Worm (Caenorhabditis elegans) whole organism, young adult: Measurements from ENCODE around the gene gfm-1.

Source experiments
- F10E7.11 ChIP-seq: sonication (generic microtip); optimal IDR thresholded peaks from 2 replicates; lab custom pipeline; 2017; ENCODE audit warnings: mild to moderate bottlenecking, missing genetic modification characterization, moderate library complexity, missing compliant biosample characterization
- F49E8.2 ChIP-seq: sonication (generic microtip); optimal IDR thresholded peaks from 3 replicates; lab custom pipeline; 2017; ENCODE audit warnings: missing genetic modification characterization, mild to moderate bottlenecking, missing compliant biosample characterization, antibody characterized with exemption, moderate library complexity; ENCODE audit not compliant: insufficient read depth
- dpl-1 ChIP-seq: fragments of 150-350 bp; optimal IDR thresholded peaks from 2 replicates; lab custom pipeline; 2014; ENCODE audit warnings: missing biosample characterization, missing genetic modification reagents, missing genetic modification characterization
- nfya-1 ChIP-seq: sonication (generic microtip); optimal IDR thresholded peaks from 2 replicates; lab custom pipeline; 2017; ENCODE audit warnings: antibody characterized with exemption, missing compliant biosample characterization, missing genetic modification characterization, borderline replicate concordance; ENCODE audit not compliant: insufficient read depth
- zfh-2 ChIP-seq: fragments of 200-800 bp; sonication (Bioruptor generic); conservative IDR thresholded peaks from 2 replicates; pipeline ENCODE4 v1.3.6; 2022; ENCODE audit warnings: missing genetic modification reagents, missing genetic modification characterization, missing compliant biosample characterization

- TF ChIP-seq nfya-1 = no peak
- no peak for TF ChIP-seq F49E8.2 (tag; lab: Kevin White, UChicago)
- TF ChIP-seq F10E7.11 (tag; lab: Kevin White, UChicago) = no peak
- TF ChIP-seq dpl-1 (GFP tag; lab: Kevin White, UChicago) = no peak
- no peak for TF ChIP-seq zfh-2
Measured at ce11 chrII:13167493-13167892, 50.2 kb downstream of the gfm-1 start.
